Fruit fly (Drosophila melanogaster) whole organism, embryonic: Measurements from ENCODE around the gene CG7714.

Experiments used
- Abd-B ChIP-seq: fragments of 200-800 bp; sonication (Bioruptor generic); optimal IDR thresholded peaks from 2 replicates; lab custom pipeline; 2018; ENCODE audit warnings: missing biosample characterization, mild to moderate bottlenecking, missing genetic modification characterization, moderate library complexity
- BEAF-32 ChIP-seq: fragments of 200-800 bp; sonication (Bioruptor generic); optimal IDR thresholded peaks from 3 replicates; lab custom pipeline; 2017; ENCODE audit warnings: missing biosample characterization, missing genetic modification characterization, mild to moderate bottlenecking, moderate library complexity, missing genetic modification reagents
- CG10979 ChIP-seq: fragments of 200-800 bp; sonication (Bioruptor generic); optimal IDR thresholded peaks from 2 replicates; lab custom pipeline; 2018; ENCODE audit warnings: missing biosample characterization, mild to moderate bottlenecking, missing genetic modification characterization, moderate library complexity
- CG11695 ChIP-seq: fragments of 200-800 bp; sonication (Bioruptor generic); IDR thresholded peaks from 3 replicates; pipeline ENCODE4 v1.3.6; 2022; ENCODE audit warnings: missing biosample characterization, missing genetic modification characterization
- CG12391 ChIP-seq: fragments of 200-800 bp; sonication (Bioruptor generic); optimal IDR thresholded peaks from 3 replicates; lab custom pipeline; 2018; ENCODE audit warnings: missing biosample characterization, mild to moderate bottlenecking, missing genetic modification characterization, moderate library complexity
- CG12659 ChIP-seq: fragments of 200-800 bp; sonication (Bioruptor generic); optimal IDR thresholded peaks from 3 replicates; lab custom pipeline; 2017; ENCODE audit warnings: mild to moderate bottlenecking, missing biosample characterization, missing genetic modification reagents, missing genetic modification characterization
- CG14050 ChIP-seq: fragments of 200-800 bp; sonication (Bioruptor generic); IDR thresholded peaks from 3 replicates; pipeline ENCODE4 v1.3.6; 2022; ENCODE audit warnings: missing biosample characterization, missing genetic modification characterization
- CG17361 ChIP-seq: fragments of 200-800 bp; sonication (Bioruptor generic); IDR thresholded peaks from 3 replicates; pipeline ENCODE4 v1.3.6; 2022; ENCODE audit warnings: missing biosample characterization, missing genetic modification characterization
- CG18011 ChIP-seq: fragments of 200-800 bp; sonication (Bioruptor generic); optimal IDR thresholded peaks from 2 replicates; lab custom pipeline; 2017; ENCODE audit warnings: missing biosample characterization, missing genetic modification characterization, mild to moderate bottlenecking, moderate library complexity, missing genotype
- CG2116 ChIP-seq: fragments of 200-800 bp; sonication (Bioruptor generic); optimal IDR thresholded peaks from 3 replicates; lab custom pipeline; 2018; ENCODE audit warnings: missing biosample characterization, mild to moderate bottlenecking, missing genetic modification characterization
- CG2120 ChIP-seq: fragments of 200-800 bp; sonication (Bioruptor generic); optimal IDR thresholded peaks from 3 replicates; lab custom pipeline; 2016; ENCODE audit warnings: missing biosample characterization, missing genetic modification characterization
- CG30020 ChIP-seq: fragments of 200-800 bp; optimal IDR thresholded peaks from 2 replicates; lab custom pipeline; 2019; ENCODE audit warnings: missing biosample characterization, mild to moderate bottlenecking, missing genetic modification characterization, moderate library complexity
- CG30403 ChIP-seq: fragments of 200-800 bp; sonication (Bioruptor generic); optimal IDR thresholded peaks from 3 replicates; lab custom pipeline; 2016; ENCODE audit warnings: missing biosample characterization, missing genetic modification characterization
- CG34422 ChIP-seq: fragments of 200-800 bp; sonication (Bioruptor generic); IDR thresholded peaks from 3 replicates; pipeline ENCODE4 v1.3.6; 2022; ENCODE audit warnings: missing biosample characterization, missing genetic modification characterization
- CG43689 ChIP-seq: fragments of 200-800 bp; sonication (Bioruptor generic); IDR thresholded peaks from 2 replicates; pipeline ENCODE4 v1.3.6; 2022; ENCODE audit warnings: missing biosample characterization, missing genetic modification characterization
- CG6689 ChIP-seq: fragments of 200-800 bp; sonication (Bioruptor generic); IDR thresholded peaks from 2 replicates; pipeline ENCODE4 v1.3.6; 2022; ENCODE audit warnings: missing biosample characterization, missing genetic modification characterization
- CG7357 ChIP-seq: fragments of 200-800 bp; sonication (Bioruptor generic); IDR thresholded peaks from 3 replicates; pipeline ENCODE4 v1.3.6; 2022; ENCODE audit warnings: missing biosample characterization, missing genetic modification characterization
- CG8290 ChIP-seq, 3 experiments: fragments of 200-800 bp; sonication (Bioruptor generic); optimal IDR thresholded peaks; 2 replicates each; lab custom pipeline; 2016 to 2019; ENCODE audit warnings: missing biosample characterization in 3 of 3, missing genetic modification characterization in 3 of 3, mild to moderate bottlenecking in 2 of 3, moderate library complexity in 1 of 3
- CG8388 ChIP-seq: fragments of 200-800 bp; sonication (Bioruptor generic); optimal IDR thresholded peaks from 2 replicates; lab custom pipeline; 2019; ENCODE audit warnings: missing biosample characterization, mild to moderate bottlenecking, missing genetic modification characterization, moderate library complexity
- CG8478 ChIP-seq: fragments of >200 bp; optimal IDR thresholded peaks from 2 replicates; lab custom pipeline; 2018
- CG8924 ChIP-seq: fragments of 200-800 bp; optimal IDR thresholded peaks from 3 replicates; lab custom pipeline; 2019; ENCODE audit warnings: missing biosample characterization, mild to moderate bottlenecking, missing genetic modification characterization, moderate library complexity
- CG9437 ChIP-seq: fragments of 200-800 bp; sonication (Bioruptor generic); optimal IDR thresholded peaks from 2 replicates; lab custom pipeline; 2018; ENCODE audit warnings: missing biosample characterization, mild to moderate bottlenecking, missing genetic modification characterization
- CG9797 ChIP-seq: fragments of 200-800 bp; sonication (Bioruptor generic); optimal IDR thresholded peaks from 3 replicates; lab custom pipeline; 2018; ENCODE audit warnings: missing biosample characterization, mild to moderate bottlenecking, missing genetic modification characterization
- Chrac-16 ChIP-seq: fragments of 200-800 bp; sonication (Bioruptor generic); optimal IDR thresholded peaks from 3 replicates; lab custom pipeline; 2016; ENCODE audit warnings: missing biosample characterization, missing genetic modification characterization
- CoRest ChIP-seq: fragments of 200-800 bp; sonication (Bioruptor generic); optimal IDR thresholded peaks from 3 replicates; lab custom pipeline; 2018; ENCODE audit warnings: missing biosample characterization, mild to moderate bottlenecking, missing genetic modification characterization, moderate library complexity
- Dip3 ChIP-seq: fragments of 200-800 bp; sonication (Bioruptor generic); optimal IDR thresholded peaks from 3 replicates; lab custom pipeline; 2016; ENCODE audit warnings: missing biosample characterization, missing genetic modification characterization
- Dp ChIP-seq: fragments of 200-800 bp; sonication (Bioruptor generic); optimal IDR thresholded peaks from 2 replicates; lab custom pipeline; 2018; ENCODE audit warnings: missing biosample characterization, mild to moderate bottlenecking, missing genetic modification characterization, moderate library complexity
- E2f2 ChIP-seq: fragments of 200-800 bp; sonication (Bioruptor generic); IDR thresholded peaks from 2 replicates; pipeline ENCODE4 v1.3.6; 2022; ENCODE audit warnings: missing biosample characterization, missing genetic modification characterization
- HmgZ ChIP-seq: fragments of 200-800 bp; sonication (Bioruptor generic); optimal IDR thresholded peaks from 2 replicates; lab custom pipeline; 2018; ENCODE audit warnings: missing biosample characterization, mild to moderate bottlenecking, missing genetic modification characterization
- Lhr ChIP-seq: fragments of 200-800 bp; sonication (Bioruptor generic); optimal IDR thresholded peaks from 3 replicates; lab custom pipeline; 2017; ENCODE audit warnings: mild to moderate bottlenecking, missing biosample characterization, missing genetic modification reagents, missing genetic modification characterization
- Ptx1 ChIP-seq: fragments of 200-800 bp; sonication (Bioruptor generic); IDR thresholded peaks from 2 replicates; pipeline ENCODE4 v1.3.6; 2022; ENCODE audit warnings: missing biosample characterization, missing genetic modification characterization
- Spps ChIP-seq: fragments of 200-800 bp; sonication (Bioruptor generic); optimal IDR thresholded peaks from 2 replicates; lab custom pipeline; 2018; ENCODE audit warnings: missing biosample characterization, mild to moderate bottlenecking, missing genetic modification characterization
- Sry-β ChIP-seq: fragments of 200-800 bp; sonication (Bioruptor generic); optimal IDR thresholded peaks from 2 replicates; lab custom pipeline; 2018; ENCODE audit warnings: missing biosample characterization, mild to moderate bottlenecking, missing genetic modification characterization, moderate library complexity
- Sry-δ ChIP-seq: fragments of 200-800 bp; sonication (Bioruptor generic); optimal IDR thresholded peaks from 2 replicates; lab custom pipeline; 2016; ENCODE audit warnings: missing biosample characterization, missing genetic modification characterization
- br ChIP-seq: fragments of >200 bp; optimal IDR thresholded peaks from 2 replicates; lab custom pipeline; 2017
- cg ChIP-seq: fragments of 200-800 bp; sonication (Bioruptor generic); optimal IDR thresholded peaks from 3 replicates; lab custom pipeline; 2019; ENCODE audit warnings: missing biosample characterization, mild to moderate bottlenecking, missing genetic modification characterization, moderate library complexity
- chif ChIP-seq, 2 experiments: fragments of 200-800 bp; sonication (Bioruptor generic); optimal IDR thresholded peaks; 3 replicates each; lab custom pipeline; 2016; ENCODE audit warnings: missing biosample characterization in 2 of 2, missing genetic modification characterization in 2 of 2
- croc ChIP-seq: fragments of 200-800 bp; sonication (Bioruptor generic); conservative IDR thresholded peaks from 3 replicates; pipeline ENCODE4 v1.3.6; 2022; ENCODE audit warnings: missing biosample characterization, missing genetic modification characterization
- crp ChIP-seq, 2 experiments: fragments of 200-800 bp; sonication (Bioruptor generic); optimal IDR thresholded peaks; 2 replicates in 1 of 2; 3 replicates in 1 of 2; lab custom pipeline; 2017; ENCODE audit warnings: missing biosample characterization in 2 of 2, missing genetic modification characterization in 2 of 2, mild to moderate bottlenecking in 1 of 2, moderate library complexity in 1 of 2
- dm ChIP-seq: fragments of 200-800 bp; sonication (Bioruptor generic); optimal IDR thresholded peaks from 3 replicates; lab custom pipeline; 2016; ENCODE audit warnings: missing biosample characterization, missing genetic modification characterization
- ftz-f1 ChIP-seq: fragments of 200-800 bp; sonication (Bioruptor generic); optimal IDR thresholded peaks from 2 replicates; lab custom pipeline; 2016; ENCODE audit warnings: missing biosample characterization, missing genetic modification characterization
- gfzf ChIP-seq: fragments of 200-800 bp; sonication (Bioruptor generic); optimal IDR thresholded peaks from 2 replicates; lab custom pipeline; 2016; ENCODE audit warnings: missing biosample characterization, mild to moderate bottlenecking, missing genetic modification characterization, moderate library complexity
- nmo ChIP-seq: fragments of 200-800 bp; sonication (Bioruptor generic); optimal IDR thresholded peaks from 2 replicates; lab custom pipeline; 2018; ENCODE audit warnings: missing biosample characterization, mild to moderate bottlenecking, missing genetic modification characterization, moderate library complexity
- org-1 ChIP-seq: fragments of 200-800 bp; sonication (Bioruptor generic); optimal IDR thresholded peaks from 2 replicates; lab custom pipeline; 2017; ENCODE audit warnings: missing biosample characterization, missing genetic modification characterization
- pfk ChIP-seq: fragments of 200-800 bp; sonication (Bioruptor generic); optimal IDR thresholded peaks from 2 replicates; lab custom pipeline; 2018; ENCODE audit warnings: missing biosample characterization, mild to moderate bottlenecking, missing genetic modification characterization, moderate library complexity
- phol ChIP-seq: fragments of 200-800 bp; sonication (Bioruptor generic); optimal IDR thresholded peaks from 3 replicates; lab custom pipeline; 2018; ENCODE audit warnings: missing biosample characterization, mild to moderate bottlenecking, missing genetic modification characterization, moderate library complexity
- sd ChIP-seq: fragments of 200-800 bp; sonication (Bioruptor generic); optimal IDR thresholded peaks from 3 replicates; lab custom pipeline; 2018; ENCODE audit warnings: missing biosample characterization, mild to moderate bottlenecking, missing genetic modification characterization, moderate library complexity
- sens ChIP-seq: fragments of 200-800 bp; sonication (Bioruptor generic); peaks from one replicate; lab custom pipeline; 2016; ENCODE audit warnings: missing biosample characterization, missing genetic modification characterization
- slbo ChIP-seq: fragments of 200-800 bp; sonication (Bioruptor generic); IDR thresholded peaks from 2 replicates; pipeline ENCODE4 v1.3.6; 2022; ENCODE audit warnings: missing biosample characterization, missing genetic modification characterization
- stwl ChIP-seq: fragments of 200-800 bp; sonication (Bioruptor generic); optimal IDR thresholded peaks from 3 replicates; lab custom pipeline; 2018; ENCODE audit warnings: missing biosample characterization, mild to moderate bottlenecking, missing genetic modification characterization, moderate library complexity
- trem ChIP-seq: fragments of 200-800 bp; optimal IDR thresholded peaks from 3 replicates; lab custom pipeline; 2019; ENCODE audit warnings: missing biosample characterization, mild to moderate bottlenecking, missing genetic modification characterization, moderate library complexity

The CG7714 gene

dm6 chr3R:18677500-18677940 is 48.7 kb downstream of the CG7714 start, which contains the start of the genes dind and CG7706 (continued):
- TF ChIP-seq Ptx1 (GFP tag; lab: Robert Waterston, UW) (no peak), stwl (tag; lab: Kevin White, UChicago) (peak; percentile 73), chif (GFP tag; optimal IDR thresholded peaks at IDR 0.05; lab: Kevin White, UChicago) (peak in 1 of 2 experiments; percentile 8), BEAF-32 (peak; percentile 27), E2f2 (GFP tag; lab: Robert Waterston, UW) (peak; percentile 47), br (lab: Kevin White, UChicago) (no peak), crp (GFP tag; optimal IDR thresholded peaks at IDR 0.05; lab: Kevin White, UChicago) (peak; percentile 32 to 89), CG18011 (peak; percentile 42), Chrac-16 (no peak), trem (tag; lab: Kevin White, UChicago) (peak; percentile 70), CG10979 (tag; lab: Kevin White, UChicago) (peak; percentile 6), Dp (GFP tag; lab: Kevin White, UChicago) (peak; percentile 40), croc (GFP tag; lab: Robert Waterston, UW) (no peak), dm (GFP tag; lab: Kevin White, UChicago) (no peak), phol (peak; percentile 52), Dip3 (peak; percentile 0), Abd-B (GFP tag; lab: Kevin White, UChicago) (peak; percentile 7), HmgZ (tag; lab: Kevin White, UChicago) (peak; percentile 15), CG8924 (tag; lab: Kevin White, UChicago) (peak; percentile 4), CG8290 (GFP tag; optimal IDR thresholded peaks at IDR 0.05; lab: Kevin White, UChicago) (no peak), CG8290 (tag; optimal IDR thresholded peaks at IDR 0.05; lab: Kevin White, UChicago) (no peak), CG6689 (GFP tag; lab: Robert Waterston, UW) (peak; percentile 45; the same call in 1 of the 2 replicates), CG43689 (GFP tag; lab: Robert Waterston, UW) (no peak), CG34422 (GFP tag; lab: Robert Waterston, UW) (no peak), Spps (tag; lab: Kevin White, UChicago) (no peak), CG12659 (GFP tag; lab: Kevin White, UChicago) (peak; percentile 47), cg (GFP tag; lab: Kevin White, UChicago) (no peak), CG30020 (tag; lab: Kevin White, UChicago) (peak; percentile 86), sens (peak; percentile 78), org-1 (GFP tag; lab: Kevin White, UChicago) (no peak), Sry-δ (no peak), CG12391 (peak; percentile 58), CG7357 (GFP tag; lab: Robert Waterston, UW) (peak; percentile 40; the same call in 1 of the 3 replicates), CG30403 (GFP tag; lab: Kevin White, UChicago) (peak; percentile 12), CG9797 (GFP tag; lab: Kevin White, UChicago) (peak; percentile 59), CG14050 (no peak), slbo (peak; percentile 42; the same call in 1 of the 2 replicates), pfk (no peak), CG17361 (GFP tag; lab: Robert Waterston, UW) (no peak), CG2120 (GFP tag; lab: Kevin White, UChicago) (peak; percentile 33), CG11695 (GFP tag; lab: Robert Waterston, UW) (no peak), sd (tag; lab: Kevin White, UChicago) (peak; percentile 93), nmo (GFP tag; lab: Kevin White, UChicago) (peak; percentile 81), ftz-f1 (GFP tag; lab: Kevin White, UChicago) (peak; percentile 26), CG8388 (GFP tag; lab: Kevin White, UChicago) (no peak), CG9437 (peak; percentile 7), CoRest (tag; lab: Kevin White, UChicago) (peak; percentile 44), CG8478 (lab: Kevin White, UChicago) (no peak), Lhr (GFP tag; lab: Kevin White, UChicago) (no peak), CG2116 (GFP tag; lab: Kevin White, UChicago) (peak; percentile 54), Sry-β (GFP tag; lab: Kevin White, UChicago) (peak; percentile 85), gfzf (GFP tag; lab: Kevin White, UChicago) (peak; percentile 72)
